Worm (Caenorhabditis elegans): ENCODE data around the gene F55A11.6.

The F55A11.6 gene

DNA sequence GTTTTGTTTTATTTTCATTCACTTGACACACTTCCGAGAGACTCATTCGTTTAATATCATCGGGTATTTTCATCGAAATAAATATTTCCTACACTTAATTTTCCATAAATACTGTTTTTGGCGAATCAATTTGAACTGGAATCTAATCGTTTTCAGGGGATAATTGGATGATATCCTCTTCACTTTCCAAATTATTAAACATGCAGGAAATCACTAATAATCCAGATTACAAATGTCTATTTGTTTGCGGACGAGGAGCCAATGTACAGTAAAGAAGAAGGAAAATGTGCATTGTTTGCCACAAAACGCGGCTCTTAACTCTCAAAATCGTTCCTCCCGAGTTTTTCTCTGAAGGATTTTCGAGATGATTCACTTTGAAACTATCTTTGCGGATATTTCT is at the start of gene F55A11.6:
Gene F55A11.6, plus strand, starts transcription at position 301 of the 400 bp plus-strand sequence.
- TF ChIP-seq pes-1 (GFP tag; IDR thresholded peaks at IDR 0.05) (no peak), ceh-36 (tag; optimal IDR thresholded peaks at IDR 0.05) (no peak), hnd-1 (tag; optimal IDR thresholded peaks at IDR 0.05) (no peak), scrt-1 (GFP tag; IDR thresholded peaks at IDR 0.05) (no peak), B0310.2 (tag; optimal IDR thresholded peaks at IDR 0.05) (no peak), tbx-11 (GFP tag; IDR thresholded peaks at IDR 0.05) (no peak), tra-4 (tag; optimal IDR thresholded peaks at IDR 0.05) (no peak), flt-1 (GFP tag; IDR thresholded peaks at IDR 0.05) (no peak)

DNA sequence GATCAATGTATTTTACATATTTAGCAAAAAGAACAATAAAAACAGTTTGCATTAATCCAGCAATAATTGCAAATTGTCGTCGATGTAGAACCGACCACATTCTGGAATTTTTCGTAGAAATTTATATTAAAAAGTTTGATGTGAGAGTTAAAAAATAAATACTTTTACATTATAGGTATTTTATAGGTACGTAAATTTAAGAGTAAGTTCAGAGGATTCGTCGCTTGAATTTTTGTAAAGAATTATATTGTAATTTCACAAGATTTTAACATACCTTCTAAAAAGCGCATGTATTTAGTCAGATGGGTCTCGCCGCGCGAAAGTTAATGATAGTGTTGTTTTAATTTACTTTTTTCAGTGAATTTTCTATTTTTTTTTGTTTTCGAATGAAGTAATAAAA is 46.6 kb upstream of the F55A11.6 start, which contains the start of gene rhr-2:
Gene rhr-2, minus strand, starts transcription at position 101 of the 400 bp plus-strand sequence.
- no peak for TF ChIP-seq ceh-13 (GFP tag; optimal IDR thresholded peaks at IDR 0.05)
- no peak for TF ChIP-seq hmg-4 (GFP tag; optimal IDR thresholded peaks at IDR 0.05)
- TF ChIP-seq tbx-37 (GFP tag; conservative IDR thresholded peaks at IDR 0.05): no peak
- no peak for TF ChIP-seq scrt-1 (GFP tag; IDR thresholded peaks at IDR 0.05)
- TF ChIP-seq pes-1 (GFP tag; IDR thresholded peaks at IDR 0.05): no peak
- no peak for TF ChIP-seq tra-4 (tag; optimal IDR thresholded peaks at IDR 0.05)
- no peak for TF ChIP-seq aly-1 (tag; optimal IDR thresholded peaks at IDR 0.05)
- TF ChIP-seq hmbx-1 (tag; optimal IDR thresholded peaks at IDR 0.05): no peak
- no peak for TF ChIP-seq tbx-11 (GFP tag; IDR thresholded peaks at IDR 0.05)
- no peak for TF ChIP-seq sea-1 (GFP tag; conservative IDR thresholded peaks at IDR 0.05)
- TF ChIP-seq hnd-1 (tag; optimal IDR thresholded peaks at IDR 0.05): no peak
- no peak for TF ChIP-seq F13C5.2 (tag; optimal IDR thresholded peaks at IDR 0.05)
- TF ChIP-seq B0310.2 (tag; optimal IDR thresholded peaks at IDR 0.05): no peak

DNA sequence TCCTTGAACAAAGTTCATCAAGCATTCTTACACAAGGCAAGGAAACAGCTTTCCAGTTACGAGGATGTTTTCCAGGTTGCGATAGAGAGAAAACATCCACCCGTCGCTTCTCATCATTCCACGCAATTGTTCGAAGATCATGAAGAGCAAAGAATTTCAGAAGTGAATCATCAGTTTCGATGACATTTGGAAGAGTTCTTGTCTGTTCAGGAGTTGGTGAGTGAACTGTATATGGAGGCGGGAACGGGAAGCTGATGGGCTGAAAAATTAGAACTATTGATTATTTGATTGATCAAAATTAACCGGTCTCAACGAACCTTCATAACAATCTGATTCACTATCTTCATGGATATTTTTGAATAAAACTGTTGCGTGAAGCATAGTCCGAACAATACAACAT is 44.6 kb upstream of the F55A11.6 start:
- TF ChIP-seq tra-4 (tag; optimal IDR thresholded peaks at IDR 0.05) (no peak), ets-7 (tag; optimal IDR thresholded peaks at IDR 0.05) (no peak), tbx-11 (GFP tag; IDR thresholded peaks at IDR 0.05) (no peak), F13C5.2 (tag; optimal IDR thresholded peaks at IDR 0.05) (no peak), sea-1 (GFP tag; conservative IDR thresholded peaks at IDR 0.05) (no peak), aly-1 (tag; optimal IDR thresholded peaks at IDR 0.05) (no peak), B0310.2 (tag; optimal IDR thresholded peaks at IDR 0.05) (no peak), flt-1 (GFP tag; IDR thresholded peaks at IDR 0.05) (no peak), hmg-4 (GFP tag; optimal IDR thresholded peaks at IDR 0.05) (no peak), scrt-1 (GFP tag; IDR thresholded peaks at IDR 0.05) (no peak), hnd-1 (tag; optimal IDR thresholded peaks at IDR 0.05) (no peak), pes-1 (GFP tag; IDR thresholded peaks at IDR 0.05) (no peak), tbx-37 (GFP tag; conservative IDR thresholded peaks at IDR 0.05) (no peak), ceh-13 (GFP tag; optimal IDR thresholded peaks at IDR 0.05) (no peak), ceh-36 (tag; optimal IDR thresholded peaks at IDR 0.05) (no peak), ama-1 (optimal IDR thresholded peaks at IDR 0.05) (no peak), hmbx-1 (tag; optimal IDR thresholded peaks at IDR 0.05) (no peak)

DNA sequence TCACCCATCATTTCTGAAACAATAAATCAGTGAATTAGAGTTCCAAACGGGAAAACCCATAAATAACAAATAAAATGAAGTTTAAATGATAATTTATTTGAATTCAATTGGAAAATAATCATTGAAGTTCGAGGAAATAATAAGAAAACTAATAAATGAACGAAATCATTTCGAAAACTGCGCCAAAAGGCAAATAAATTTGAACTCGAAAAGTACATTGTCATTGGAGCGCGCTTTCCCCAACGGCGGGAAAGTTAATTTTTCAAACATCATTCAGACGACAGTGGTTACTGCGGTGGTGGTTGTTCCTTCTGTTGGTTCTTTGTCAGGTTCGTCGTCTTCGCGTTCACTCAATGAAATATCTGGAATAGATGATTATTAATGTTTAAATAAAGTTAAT is 43.2 kb upstream of the F55A11.6 start, which contains the start of gene npp-22:
Gene npp-22, minus strand, starts transcription at position 13 of the 400 bp plus-strand sequence.
- TF ChIP-seq flt-1 (GFP tag; IDR thresholded peaks at IDR 0.05) (no peak), hmbx-1 (tag; optimal IDR thresholded peaks at IDR 0.05) (no peak), scrt-1 (GFP tag; IDR thresholded peaks at IDR 0.05) (no peak), hmg-4 (GFP tag; optimal IDR thresholded peaks at IDR 0.05) (no peak), ceh-36 (tag; optimal IDR thresholded peaks at IDR 0.05) (no peak), pes-1 (GFP tag; IDR thresholded peaks at IDR 0.05) (no peak), aly-1 (tag; optimal IDR thresholded peaks at IDR 0.05) (no peak), tbx-11 (GFP tag; IDR thresholded peaks at IDR 0.05) (no peak), tbx-37 (GFP tag; conservative IDR thresholded peaks at IDR 0.05) (no peak)

DNA sequence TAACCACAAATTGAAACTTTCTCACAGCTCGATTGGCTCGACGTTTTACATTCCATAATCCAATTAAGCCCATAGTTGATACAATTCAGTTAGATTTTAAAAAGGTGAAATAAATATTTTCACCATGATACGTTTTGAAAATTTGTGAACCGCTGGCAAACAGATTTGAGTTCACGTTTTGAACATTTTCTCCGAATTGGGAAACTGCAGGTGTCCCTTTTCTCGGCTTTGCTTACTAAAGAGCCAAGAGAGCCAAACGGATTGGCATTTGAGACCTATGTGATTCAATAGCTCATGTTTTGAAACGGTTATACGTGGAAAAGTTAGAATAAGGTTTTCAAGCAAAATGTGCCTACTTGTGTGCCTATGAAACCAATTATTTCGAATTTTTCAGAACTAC is 39.7 kb upstream of the F55A11.6 start, which contains the start of gene spe-42:
Gene spe-42, minus strand, starts transcription at position 101 of the 400 bp plus-strand sequence.
- TF ChIP-seq tra-4 (tag; optimal IDR thresholded peaks at IDR 0.05): no peak
- TF ChIP-seq hmbx-1 (tag; optimal IDR thresholded peaks at IDR 0.05): no peak
- no peak for TF ChIP-seq tbx-37 (GFP tag; conservative IDR thresholded peaks at IDR 0.05)
- TF ChIP-seq F13C5.2 (tag; optimal IDR thresholded peaks at IDR 0.05): no peak
- TF ChIP-seq pes-1 (GFP tag; IDR thresholded peaks at IDR 0.05): no peak
- no peak for TF ChIP-seq ceh-36 (tag; optimal IDR thresholded peaks at IDR 0.05)
- TF ChIP-seq ama-1 (optimal IDR thresholded peaks at IDR 0.05): no peak
- TF ChIP-seq B0310.2 (tag; optimal IDR thresholded peaks at IDR 0.05): no peak
- TF ChIP-seq tbx-11 (GFP tag; IDR thresholded peaks at IDR 0.05): no peak
- TF ChIP-seq hnd-1 (tag; optimal IDR thresholded peaks at IDR 0.05): no peak
- no peak for TF ChIP-seq ets-7 (tag; optimal IDR thresholded peaks at IDR 0.05)
- TF ChIP-seq sea-1 (GFP tag; conservative IDR thresholded peaks at IDR 0.05): no peak
- TF ChIP-seq hmg-4 (GFP tag; optimal IDR thresholded peaks at IDR 0.05): no peak
- no peak for TF ChIP-seq aly-1 (tag; optimal IDR thresholded peaks at IDR 0.05)
- TF ChIP-seq scrt-1 (GFP tag; IDR thresholded peaks at IDR 0.05): no peak

DNA sequence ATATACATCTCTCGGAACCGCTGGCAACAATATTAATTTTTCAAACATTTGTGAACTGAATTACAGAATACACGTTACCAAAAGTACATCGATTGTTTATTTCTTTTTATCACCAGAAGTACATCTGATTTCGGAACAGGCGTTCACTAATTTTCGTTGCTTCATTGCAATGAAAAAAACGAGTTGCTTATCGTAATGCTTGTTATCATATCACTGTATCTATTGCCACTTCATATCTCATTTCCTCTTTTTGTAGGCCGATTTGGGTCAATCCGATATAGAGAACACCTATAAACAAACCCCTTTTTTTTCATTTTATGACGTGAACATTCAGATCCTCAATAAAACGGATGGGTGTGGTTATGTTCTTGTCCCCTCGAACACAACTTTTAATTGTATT is 39.3 kb upstream of the F55A11.6 start:
- TF ChIP-seq ama-1 (optimal IDR thresholded peaks at IDR 0.05) (no peak), F13C5.2 (tag; optimal IDR thresholded peaks at IDR 0.05) (no peak), tra-4 (tag; optimal IDR thresholded peaks at IDR 0.05) (no peak), hmg-4 (GFP tag; optimal IDR thresholded peaks at IDR 0.05) (no peak), hnd-1 (tag; optimal IDR thresholded peaks at IDR 0.05) (no peak), ceh-36 (tag; optimal IDR thresholded peaks at IDR 0.05) (no peak)

DNA sequence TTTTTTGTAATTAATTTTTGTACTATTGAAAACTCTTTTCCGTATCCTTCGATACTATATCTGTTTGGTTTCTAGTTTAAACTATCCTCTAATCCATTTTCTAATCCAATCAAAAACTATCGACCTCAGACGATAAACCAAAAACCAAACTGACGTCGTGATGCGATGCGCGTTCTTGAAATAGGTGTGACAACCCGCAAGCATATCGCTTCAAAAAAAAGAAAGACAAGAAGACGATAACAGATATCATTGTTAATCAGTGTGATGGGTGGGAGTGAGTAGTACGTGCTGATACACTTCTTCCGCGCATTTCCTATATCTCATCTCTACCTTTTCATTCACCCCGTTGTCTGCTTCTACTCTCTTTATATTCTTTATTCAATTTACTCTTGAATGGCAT is 36.8 kb upstream of the F55A11.6 start, which contains the start of gene T04F3.1:
Gene T04F3.1, plus strand, starts transcription at position 246 of the 400 bp plus-strand sequence.
- TF ChIP-seq tra-4 (tag; optimal IDR thresholded peaks at IDR 0.05) (no peak), B0310.2 (tag; optimal IDR thresholded peaks at IDR 0.05) (no peak), aly-1 (tag; optimal IDR thresholded peaks at IDR 0.05) (no peak), pes-1 (GFP tag; IDR thresholded peaks at IDR 0.05) (no peak), sea-1 (GFP tag; conservative IDR thresholded peaks at IDR 0.05) (no peak)

DNA sequence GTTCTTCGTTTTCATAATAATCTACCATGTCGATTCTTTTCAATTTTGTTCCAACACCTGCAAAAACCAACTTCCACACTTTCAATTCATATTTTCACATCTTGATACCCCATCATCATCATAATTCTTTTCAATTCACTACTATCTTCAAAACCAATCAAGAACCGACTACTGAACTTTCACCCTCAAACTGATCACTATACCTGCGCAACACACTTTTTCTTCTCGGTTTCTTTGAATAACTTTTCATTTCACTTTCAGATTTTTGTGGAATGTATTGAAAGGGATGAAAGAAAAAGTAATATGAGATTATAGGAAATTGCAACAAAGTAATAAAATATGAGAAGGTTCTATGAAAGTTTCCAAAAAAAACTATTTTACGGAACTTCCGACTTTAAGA is 35.6 kb upstream of the F55A11.6 start:
- TF ChIP-seq ets-7 (tag; optimal IDR thresholded peaks at IDR 0.05) (no peak), hnd-1 (tag; optimal IDR thresholded peaks at IDR 0.05) (no peak), pes-1 (GFP tag; IDR thresholded peaks at IDR 0.05) (no peak), B0310.2 (tag; optimal IDR thresholded peaks at IDR 0.05) (no peak), ceh-13 (GFP tag; optimal IDR thresholded peaks at IDR 0.05) (no peak), hmg-4 (GFP tag; optimal IDR thresholded peaks at IDR 0.05) (no peak), tbx-37 (GFP tag; conservative IDR thresholded peaks at IDR 0.05) (no peak), flt-1 (GFP tag; IDR thresholded peaks at IDR 0.05) (no peak), tra-4 (tag; optimal IDR thresholded peaks at IDR 0.05) (no peak), aly-1 (tag; optimal IDR thresholded peaks at IDR 0.05) (no peak), ceh-36 (tag; optimal IDR thresholded peaks at IDR 0.05) (no peak), F13C5.2 (tag; optimal IDR thresholded peaks at IDR 0.05) (no peak), sea-1 (GFP tag; conservative IDR thresholded peaks at IDR 0.05) (no peak), ama-1 (optimal IDR thresholded peaks at IDR 0.05) (no peak), tbx-11 (GFP tag; IDR thresholded peaks at IDR 0.05) (no peak), hmbx-1 (tag; optimal IDR thresholded peaks at IDR 0.05) (no peak), scrt-1 (GFP tag; IDR thresholded peaks at IDR 0.05) (no peak)

Measured in whole organism, early embryonic.